Worm (Caenorhabditis elegans): Measurements from ENCODE around the gene pifk-1.
A peak's percentile ranks its signal among the peaks of the same experiment; 100 is the strongest.

DNA sequence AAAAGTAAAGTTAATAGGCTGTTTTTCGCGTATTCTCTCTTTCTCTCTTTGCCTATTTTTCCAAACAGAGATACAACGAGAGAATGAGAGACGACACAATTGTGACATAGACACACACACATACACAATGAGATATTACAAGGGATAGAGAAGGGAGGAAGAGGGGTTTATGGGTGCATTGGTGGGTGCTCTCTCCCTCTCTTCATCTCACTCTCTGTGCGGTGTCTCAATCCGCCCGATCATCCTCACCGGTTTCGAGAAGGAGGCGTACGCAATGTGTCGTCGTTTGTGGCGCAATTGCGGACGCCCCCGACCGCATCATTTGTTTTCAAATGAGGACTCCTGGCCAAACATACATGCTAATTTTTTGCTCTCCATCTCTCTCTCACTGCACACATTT, 25.2 kb upstream of the pifk-1 start:
- TF ChIP-seq W03F9.2 (tag; optimal IDR thresholded peaks at IDR 0.05) (peak; percentile 75), him-1 (tag; optimal IDR thresholded peaks at IDR 0.05) (peak; percentile 95)

Measured in whole organism, L4/young adult.